Fruit fly (Drosophila melanogaster) whole organism: ENCODE measurements around the gene CG1368.

Experiments
- CG8478 ChIP-seq: fragments of >200 bp; optimal IDR thresholded peaks from 2 replicates; lab custom pipeline; 2018; ENCODE audit warnings: inconsistent platforms
- EcR ChIP-seq, 2 experiments: fragments of >200 bp; optimal IDR thresholded peaks; 2 replicates each; lab custom pipeline; 2017; ENCODE audit warnings: missing biosample characterization in 2 of 2, missing genetic modification characterization in 2 of 2, missing genetic modification reagents in 2 of 2
- pan ChIP-seq: fragments of >200 bp; optimal IDR thresholded peaks from 2 replicates; lab custom pipeline; 2017
- usp ChIP-seq: fragments of >200 bp; optimal IDR thresholded peaks from 2 replicates; lab custom pipeline; 2017; ENCODE audit warnings: missing biosample characterization, missing genetic modification characterization, mixed read lengths

dm6 chrX:14153689-14154088 is 20.9 kb upstream of the CG1368 start:
- TF ChIP-seq CG8478 (lab: Kevin White, UChicago) = no peak
- no peak for TF ChIP-seq usp (GFP tag; lab: Kevin White, UChicago)
- TF ChIP-seq pan (lab: Kevin White, UChicago) = no peak
- no peak for TF ChIP-seq EcR (GFP tag; optimal IDR thresholded peaks at IDR 0.05; lab: Kevin White, UChicago)
